Worm (Caenorhabditis elegans) whole organism, midembryonic: ENCODE measurements around the gene F43G6.16.

Experiments
- T22C8.4 ChIP-seq: fragments of 200-800 bp; sonication (Bioruptor generic); IDR thresholded peaks from 2 replicates; pipeline ENCODE4 v1.3.6; 2022; ENCODE audit warnings: missing genetic modification characterization, missing compliant biosample characterization
- cog-1 ChIP-seq: sonication (generic microtip); optimal IDR thresholded peaks from 2 replicates; lab custom pipeline; 2016; ENCODE audit warnings: missing genetic modification characterization, missing compliant biosample characterization
- flt-1 ChIP-seq: fragments of 200-800 bp; sonication (Bioruptor generic); IDR thresholded peaks from 2 replicates; pipeline ENCODE4 v1.3.6; 2022; ENCODE audit warnings: missing genetic modification characterization, missing compliant biosample characterization
- med-1 ChIP-seq: sonication (generic microtip); optimal IDR thresholded peaks from 2 replicates; lab custom pipeline; 2017; ENCODE audit warnings: missing genetic modification characterization, mild to moderate bottlenecking, missing compliant biosample characterization, antibody characterized with exemption, missing genetic modification reagents; ENCODE audit not compliant: insufficient read depth
- ref-1 ChIP-seq: fragments of 200-800 bp; sonication (Bioruptor generic); conservative IDR thresholded peaks from 2 replicates; pipeline ENCODE4 v1.3.6; 2022; ENCODE audit warnings: missing genetic modification reagents, missing genetic modification characterization, missing compliant biosample characterization
- tab-1 ChIP-seq: fragments of 200-800 bp; sonication (Bioruptor generic); IDR thresholded peaks from 2 replicates; pipeline ENCODE4 v1.3.6; 2022; ENCODE audit warnings: missing genetic modification characterization, missing compliant biosample characterization
- ztf-23 ChIP-seq: fragments of 200-800 bp; sonication (Bioruptor generic); IDR thresholded peaks from 2 replicates; pipeline ENCODE4 v1.3.6; 2022; ENCODE audit warnings: missing genetic modification reagents, missing genetic modification characterization, missing compliant biosample characterization
- ztf-29 ChIP-seq: fragments of 200-800 bp; sonication (Bioruptor generic); IDR thresholded peaks from 2 replicates; pipeline ENCODE4 v1.3.6; 2022; ENCODE audit warnings: missing genetic modification reagents, missing genetic modification characterization, missing compliant biosample characterization

DNA sequence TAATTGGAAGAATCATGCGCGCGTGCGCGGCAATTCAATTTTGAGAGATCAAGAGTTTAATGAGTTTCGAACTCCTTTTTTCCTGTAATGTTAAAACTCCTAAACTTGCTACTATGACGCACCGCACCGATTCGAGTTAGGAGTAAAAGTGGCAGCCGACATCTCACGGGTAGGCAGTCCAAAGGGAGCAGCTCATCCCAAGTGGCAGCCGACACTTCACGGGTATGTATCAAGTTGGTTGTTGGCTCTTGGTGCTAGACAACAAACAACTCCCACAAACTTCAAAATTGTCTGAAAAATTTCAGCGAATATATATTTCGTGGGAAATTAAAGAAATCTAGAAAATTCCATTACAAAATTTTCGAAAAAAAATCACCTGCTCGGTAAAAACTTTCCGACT lies 29.2 kb downstream of the F43G6.16 start:
- TF ChIP-seq ztf-29 (GFP tag; lab: Robert Waterston, UW), result no peak
- no peak for TF ChIP-seq ztf-23 (GFP tag; lab: Robert Waterston, UW)
- TF ChIP-seq cog-1, result no peak
- TF ChIP-seq T22C8.4 (GFP tag; lab: Robert Waterston, UW), result no peak
- no peak for TF ChIP-seq flt-1
- TF ChIP-seq tab-1 (GFP tag; lab: Robert Waterston, UW), result no peak
- TF ChIP-seq med-1 (GFP tag; lab: Kevin White, UChicago), result no peak
- TF ChIP-seq ref-1 (GFP tag; lab: Robert Waterston, UW), result no peak
